Worm (Caenorhabditis elegans) whole organism, L2 larva: ENCODE data around the gene Y73C8B.1.
A peak's percentile ranks its signal among the peaks of the same experiment; 100 is the strongest.

Source experiments
- C34F6.9 ChIP-seq: fragments of 150-350 bp; optimal IDR thresholded peaks from 2 replicates; lab custom pipeline; 2014; ENCODE audit warnings: missing biosample characterization, missing genetic modification characterization
- F13H6.1 ChIP-seq: sonication (generic microtip); optimal IDR thresholded peaks from 2 replicates; lab custom pipeline; 2016; ENCODE audit warnings: missing genetic modification characterization, missing compliant biosample characterization
- R02D3.7 ChIP-seq: fragments of 150-350 bp; optimal IDR thresholded peaks from 2 replicates; lab custom pipeline; 2014; ENCODE audit warnings: missing biosample characterization, missing genetic modification characterization
- alr-1 ChIP-seq: fragments of 150-350 bp; optimal IDR thresholded peaks from 2 replicates; lab custom pipeline; 2014; ENCODE audit warnings: missing biosample characterization, missing genetic modification characterization
- aly-2 ChIP-seq: fragments of 150-350 bp; optimal IDR thresholded peaks from 2 replicates; lab custom pipeline; 2014; ENCODE audit warnings: missing biosample characterization, missing genetic modification characterization
- ama-1 ChIP-seq: fragments of 150-350 bp; optimal IDR thresholded peaks from 2 replicates; lab custom pipeline; 2018; ENCODE audit warnings: inconsistent platforms
- blmp-1 ChIP-seq: sonication (generic microtip); optimal IDR thresholded peaks from 2 replicates; lab custom pipeline; 2017; ENCODE audit warnings: missing genetic modification characterization, mild to moderate bottlenecking, missing compliant biosample characterization, antibody characterized with exemption, moderate library complexity; ENCODE audit not compliant: insufficient read depth
- ceh-16 ChIP-seq: fragments of 150-350 bp; optimal IDR thresholded peaks from 2 replicates; lab custom pipeline; 2014; ENCODE audit warnings: missing biosample characterization, missing genetic modification characterization
- ceh-82 ChIP-seq: fragments of 150-350 bp; optimal IDR thresholded peaks from 2 replicates; lab custom pipeline; 2014; ENCODE audit warnings: missing biosample characterization, missing genetic modification characterization
- crh-2 ChIP-seq: sonication (generic microtip); optimal IDR thresholded peaks from 2 replicates; lab custom pipeline; 2017; ENCODE audit warnings: missing biosample characterization, missing genetic modification characterization
- dmd-4 ChIP-seq: sonication (generic microtip); optimal IDR thresholded peaks from 2 replicates; lab custom pipeline; 2017; ENCODE audit warnings: missing biosample characterization, missing genetic modification characterization
- egl-27 ChIP-seq: sonication (generic microtip); optimal IDR thresholded peaks from 3 replicates; lab custom pipeline; 2017; ENCODE audit warnings: missing biosample characterization, missing genetic modification reagents, missing genetic modification characterization
- elt-1 ChIP-seq: fragments of 150-350 bp; optimal IDR thresholded peaks from 2 replicates; lab custom pipeline; 2014; ENCODE audit warnings: missing biosample characterization, missing genetic modification characterization
- elt-3 ChIP-seq: sonication (generic microtip); optimal IDR thresholded peaks from 2 replicates; lab custom pipeline; 2017; ENCODE audit warnings: missing biosample characterization, missing genetic modification characterization
- fos-1 ChIP-seq: fragments of 150-350 bp; optimal IDR thresholded peaks from 2 replicates; lab custom pipeline; 2014; ENCODE audit warnings: missing biosample characterization, missing genetic modification characterization
- gmeb-1 ChIP-seq: fragments of 150-350 bp; optimal IDR thresholded peaks from 2 replicates; lab custom pipeline; 2014; ENCODE audit warnings: missing biosample characterization, missing genetic modification characterization
- lin-11 ChIP-seq: fragments of 150-350 bp; sonication (generic microtip); optimal IDR thresholded peaks from 2 replicates; lab custom pipeline; 2014; ENCODE audit warnings: missing biosample characterization, missing genetic modification characterization, inconsistent platforms, mixed read lengths
- lin-13 ChIP-seq: fragments of 150-350 bp; optimal IDR thresholded peaks from 2 replicates; lab custom pipeline; 2014; ENCODE audit warnings: missing biosample characterization, missing genetic modification reagents, missing genetic modification characterization
- lin-39 ChIP-seq: fragments of 150-350 bp; optimal IDR thresholded peaks from 2 replicates; lab custom pipeline; 2014; ENCODE audit warnings: missing biosample characterization, missing genetic modification reagents, missing genetic modification characterization
- lsy-2 ChIP-seq, 2 experiments: fragments of 150-350 bp in 1 of 2; sonication (generic microtip) in 1 of 2; optimal IDR thresholded peaks; 2 replicates each; lab custom pipeline; 2014 to 2017; ENCODE audit warnings: missing biosample characterization in 2 of 2, missing genetic modification characterization in 2 of 2
- mab-5 ChIP-seq: fragments of 150-350 bp; optimal IDR thresholded peaks from 2 replicates; lab custom pipeline; 2014; ENCODE audit warnings: missing biosample characterization, missing genetic modification characterization
- mbf-1 ChIP-seq: sonication (generic microtip); optimal IDR thresholded peaks from 2 replicates; lab custom pipeline; 2017; ENCODE audit warnings: missing biosample characterization, missing genetic modification characterization
- mdl-1 ChIP-seq, 2 experiments: fragments of 150-350 bp in 1 of 2; sonication (generic microtip) in 1 of 2; optimal IDR thresholded peaks; 2 replicates each; lab custom pipeline; 2017; ENCODE audit warnings: missing biosample characterization in 2 of 2, missing genetic modification characterization in 2 of 2
- nhr-10 ChIP-seq: sonication (generic microtip); optimal IDR thresholded peaks from 2 replicates; lab custom pipeline; 2017; ENCODE audit warnings: missing biosample characterization, missing genetic modification characterization
- nhr-11 ChIP-seq: fragments of 150-350 bp; optimal IDR thresholded peaks from 2 replicates; lab custom pipeline; 2014; ENCODE audit warnings: missing biosample characterization, missing genetic modification characterization
- nhr-129 ChIP-seq: fragments of 150-350 bp; optimal IDR thresholded peaks from 2 replicates; lab custom pipeline; 2014; ENCODE audit warnings: missing biosample characterization, missing genetic modification characterization
- nhr-21 ChIP-seq: fragments of 150-350 bp; optimal IDR thresholded peaks from 2 replicates; lab custom pipeline; 2014; ENCODE audit warnings: missing biosample characterization, missing genetic modification characterization
- nhr-237 ChIP-seq: fragments of 150-350 bp; optimal IDR thresholded peaks from 2 replicates; lab custom pipeline; 2014; ENCODE audit warnings: missing biosample characterization, missing genetic modification characterization
- nhr-25 ChIP-seq: fragments of 150-350 bp; sonication (generic microtip); optimal IDR thresholded peaks from 3 replicates; lab custom pipeline; 2014; ENCODE audit warnings: missing biosample characterization, missing genetic modification characterization
- nhr-6 ChIP-seq: fragments of 150-350 bp; optimal IDR thresholded peaks from 2 replicates; lab custom pipeline; 2014; ENCODE audit warnings: missing biosample characterization, missing genetic modification characterization
- nhr-77 ChIP-seq: fragments of 150-350 bp; optimal IDR thresholded peaks from 2 replicates; lab custom pipeline; 2014; ENCODE audit warnings: missing biosample characterization, missing genetic modification characterization
- peb-1 ChIP-seq: fragments of 150-350 bp; optimal IDR thresholded peaks from 2 replicates; lab custom pipeline; 2014; ENCODE audit warnings: missing biosample characterization, missing genetic modification characterization
- sem-4 ChIP-seq: fragments of 150-350 bp; optimal IDR thresholded peaks from 2 replicates; lab custom pipeline; 2014; ENCODE audit warnings: missing biosample characterization, missing genetic modification reagents, missing genetic modification characterization
- sma-9 ChIP-seq, 2 experiments: fragments of 150-350 bp in 1 of 2; sonication (generic microtip) in 1 of 2; optimal IDR thresholded peaks; 2 replicates each; lab custom pipeline; 2014 to 2016; ENCODE audit warnings: missing genetic modification characterization in 2 of 2, mild to moderate bottlenecking in 1 of 2, missing biosample characterization in 1 of 2, missing compliant biosample characterization in 1 of 2, missing genetic modification reagents in 1 of 2, moderate library complexity in 1 of 2
- snpc-4 ChIP-seq: fragments of 150-350 bp; optimal IDR thresholded peaks from 2 replicates; lab custom pipeline; 2014; ENCODE audit warnings: missing biosample characterization, missing genetic modification characterization
- unc-39 ChIP-seq: fragments of 150-350 bp; optimal IDR thresholded peaks from 2 replicates; lab custom pipeline; 2014; ENCODE audit warnings: missing biosample characterization, missing genetic modification characterization
- unc-55 ChIP-seq: fragments of 150-350 bp; sonication (generic microtip); optimal IDR thresholded peaks from 3 replicates; lab custom pipeline; 2014; ENCODE audit warnings: missing biosample characterization, missing genetic modification reagents, missing genetic modification characterization
- unc-62 ChIP-seq: fragments of 150-350 bp; optimal IDR thresholded peaks from 2 replicates; lab custom pipeline; 2014; ENCODE audit warnings: missing biosample characterization, missing genetic modification reagents, missing genetic modification characterization
- ztf-1 ChIP-seq: fragments of 200-800 bp; sonication (Bioruptor generic); conservative IDR thresholded peaks from 2 replicates; pipeline ENCODE4 v1.3.6; 2022; ENCODE audit warnings: missing genetic modification characterization, missing compliant biosample characterization
- ztf-11 ChIP-seq: sonication (generic microtip); optimal IDR thresholded peaks from 2 replicates; lab custom pipeline; 2017; ENCODE audit warnings: missing biosample characterization, missing genetic modification characterization
- ztf-4 ChIP-seq: fragments of 150-350 bp; optimal IDR thresholded peaks from 2 replicates; lab custom pipeline; 2014; ENCODE audit warnings: missing biosample characterization, missing genetic modification characterization

Y73C8B.1 gene

ce11 chrV:3200323-3200722 is 3.6 kb upstream of the Y73C8B.1 start, which contains the start of gene K08D9.4:
K08D9.4 (minus strand) TSS chrV:3200423.
- no peak for TF ChIP-seq F13H6.1 (tag; lab: Kevin White, UChicago)
- no peak for TF ChIP-seq lin-13 (GFP tag; lab: Kevin White, UChicago)
- no peak for TF ChIP-seq nhr-237
- no peak for TF ChIP-seq nhr-10 (tag; lab: Kevin White, UChicago)
- no peak for TF ChIP-seq ztf-11 (tag; lab: Kevin White, UChicago)
- no peak for TF ChIP-seq mdl-1 (tag; optimal IDR thresholded peaks at IDR 0.05; lab: Kevin White, UChicago)
- no peak for TF ChIP-seq elt-1 (tag; lab: Kevin White, UChicago)
- no peak for TF ChIP-seq sma-9 (GFP tag; optimal IDR thresholded peaks at IDR 0.05; lab: Kevin White, UChicago)
- no peak for TF ChIP-seq sma-9 (tag; optimal IDR thresholded peaks at IDR 0.05; lab: Kevin White, UChicago)

DNA sequence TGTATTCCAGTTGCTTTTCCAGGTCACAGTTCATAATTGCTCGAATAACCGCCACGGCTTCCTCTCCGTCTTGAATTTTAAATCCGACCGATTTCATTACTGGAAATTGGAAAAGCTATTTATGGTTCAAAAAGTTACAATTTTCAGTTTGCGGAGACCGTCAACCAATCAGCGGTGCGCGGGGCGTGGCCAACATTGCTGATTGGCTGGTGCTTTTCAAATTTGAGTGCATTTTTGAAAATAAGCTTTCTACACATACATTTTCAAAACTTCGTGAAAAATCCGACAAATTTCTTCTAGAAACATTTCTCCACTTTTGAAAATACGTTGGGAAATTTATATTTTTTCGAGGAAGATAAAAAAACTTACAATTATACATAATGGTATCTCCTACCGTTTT is 868 bp downstream of the Y73C8B.1 start:
- TF ChIP-seq elt-1 (tag; lab: Kevin White, UChicago) (no peak), unc-55 (GFP tag; lab: Kevin White, UChicago) (no peak), lin-11 (tag; lab: Kevin White, UChicago) (no peak), crh-2 (tag; lab: Kevin White, UChicago) (no peak), nhr-77 (no peak), sem-4 (tag; lab: Kevin White, UChicago) (no peak), lin-13 (GFP tag; lab: Kevin White, UChicago) (no peak), ztf-11 (tag; lab: Kevin White, UChicago) (no peak), nhr-10 (tag; lab: Kevin White, UChicago) (no peak), lsy-2 (tag; optimal IDR thresholded peaks at IDR 0.05; lab: Kevin White, UChicago) (no peak), nhr-11 (no peak)
- TF ChIP-seq, all 48 proteins: peak for 0

DNA sequence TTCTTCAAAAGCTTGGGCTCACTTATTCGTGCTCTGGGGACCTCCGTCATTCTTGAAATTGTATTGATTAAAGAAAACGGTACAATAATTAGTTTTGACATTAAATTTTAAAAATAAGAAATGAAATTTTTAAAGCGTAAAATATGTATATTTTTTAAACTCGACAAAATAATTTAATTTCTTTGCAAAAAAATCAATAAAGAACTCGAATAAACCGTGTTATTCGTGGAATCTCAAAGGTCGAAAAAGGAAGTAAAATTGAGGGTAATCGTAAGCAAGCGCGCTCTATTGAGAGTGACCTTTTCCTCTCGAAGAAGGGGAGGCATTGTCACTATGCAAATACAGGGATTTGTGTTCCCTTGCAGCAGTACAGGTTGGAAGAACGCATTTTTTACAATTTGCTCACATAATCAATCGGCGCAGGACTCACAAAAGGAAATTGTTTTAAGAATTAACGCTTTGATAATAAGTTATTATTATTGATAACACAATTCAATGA is 1.7 kb downstream of the Y73C8B.1 start, which contains the start of gene Y73C8B.2:
Y73C8B.2 (minus strand) TSS at position 51 of the 499 bp plus-strand sequence.
- peak; percentile 1 for TF ChIP-seq nhr-21 (tag; lab: Kevin White, UChicago)
- peak; percentile 0 for TF ChIP-seq ztf-4 (tag; lab: Kevin White, UChicago)
- no peak for TF ChIP-seq ztf-11 (tag; lab: Kevin White, UChicago)
- peak; percentile 39 for TF ChIP-seq nhr-129 (tag; lab: Kevin White, UChicago)
- TF ChIP-seq F13H6.1 (tag; lab: Kevin White, UChicago), result peak; percentile 27
- no peak for TF ChIP-seq ceh-16 (tag; lab: Kevin White, UChicago)
- peak; percentile 7 for TF ChIP-seq gmeb-1
- peak; percentile 70 for TF ChIP-seq fos-1 (tag; lab: Kevin White, UChicago)
- TF ChIP-seq C34F6.9 (tag; lab: Kevin White, UChicago), result peak; percentile 54
- no peak for TF ChIP-seq peb-1 (tag; lab: Kevin White, UChicago)
- TF ChIP-seq nhr-25 (tag; lab: Kevin White, UChicago), result peak; percentile 54
- peak in 1 of 2 experiments; percentile 62 for TF ChIP-seq lsy-2 (tag; optimal IDR thresholded peaks at IDR 0.05; lab: Kevin White, UChicago)
- peak; percentile 27 for TF ChIP-seq crh-2 (tag; lab: Kevin White, UChicago)
- peak; percentile 20 for TF ChIP-seq unc-55 (GFP tag; lab: Kevin White, UChicago)
- TF ChIP-seq nhr-77, result no peak
- TF ChIP-seq nhr-6 (tag; lab: Kevin White, UChicago), result no peak

ce11 chrV:3193091-3193608 is 3.5 kb downstream of the Y73C8B.1 start, which contains the start of the genes Y73C8B.3 and Y73C8B.9:
Y73C8B.3 (minus strand) TSS chrV:3193237.
Y73C8B.9 (plus strand) TSS chrV:3193558.
- TF ChIP-seq nhr-237 (no peak), nhr-10 (tag; lab: Kevin White, UChicago) (no peak), blmp-1 (tag; lab: Kevin White, UChicago) (no peak), ztf-1 (GFP tag; lab: Robert Waterston, UW) (no peak), mbf-1 (no peak), lin-13 (GFP tag; lab: Kevin White, UChicago) (no peak), C34F6.9 (tag; lab: Kevin White, UChicago) (no peak), nhr-25 (tag; lab: Kevin White, UChicago) (peak; percentile 24), alr-1 (tag; lab: Kevin White, UChicago) (no peak), lin-11 (tag; lab: Kevin White, UChicago) (no peak), egl-27 (no peak), unc-55 (GFP tag; lab: Kevin White, UChicago) (no peak), F13H6.1 (tag; lab: Kevin White, UChicago) (peak; percentile 7), nhr-129 (tag; lab: Kevin White, UChicago) (no peak), lin-39 (tag; lab: Kevin White, UChicago) (no peak), ceh-82 (tag; lab: Kevin White, UChicago) (no peak), nhr-6 (tag; lab: Kevin White, UChicago) (no peak), unc-62 (no peak), ztf-4 (tag; lab: Kevin White, UChicago) (no peak), sma-9 (GFP tag; optimal IDR thresholded peaks at IDR 0.05; lab: Kevin White, UChicago) (peak; percentile 77), sma-9 (tag; optimal IDR thresholded peaks at IDR 0.05; lab: Kevin White, UChicago) (no peak), aly-2 (tag; lab: Kevin White, UChicago) (no peak), mab-5 (no peak), elt-3 (no peak), snpc-4 (tag; lab: Kevin White, UChicago) (no peak), sem-4 (tag; lab: Kevin White, UChicago) (no peak), elt-1 (tag; lab: Kevin White, UChicago) (no peak), fos-1 (tag; lab: Kevin White, UChicago) (peak; percentile 14), unc-39 (tag; lab: Kevin White, UChicago) (no peak), ama-1 (lab: Kevin White, UChicago) (no peak), mdl-1 (tag; optimal IDR thresholded peaks at IDR 0.05; lab: Kevin White, UChicago) (no peak), nhr-21 (tag; lab: Kevin White, UChicago) (peak; percentile 18), nhr-11 (no peak), ceh-16 (tag; lab: Kevin White, UChicago) (no peak), dmd-4 (tag; lab: Kevin White, UChicago) (no peak), R02D3.7 (tag; lab: Kevin White, UChicago) (no peak)
